Worm (Caenorhabditis elegans) whole organism, late embryonic: ENCODE data around the gene msp-56.
"Not testable (repeated sequence)": the region's sequence is repeated elsewhere in the genome, so short reads cannot be mapped to it uniquely, and the experiment has no call there.

Source experiments
- K02D7.2 ChIP-seq: sonication (generic microtip); optimal IDR thresholded peaks from 2 replicates; lab custom pipeline; 2017; ENCODE audit warnings: mild to moderate bottlenecking, missing genetic modification characterization, missing compliant biosample characterization
- ceh-24 ChIP-seq: sonication (generic microtip); optimal IDR thresholded peaks from 2 replicates; lab custom pipeline; 2016; ENCODE audit warnings: mild to moderate bottlenecking, missing genetic modification characterization, missing compliant biosample characterization
- ceh-9 ChIP-seq: sonication (generic microtip); optimal IDR thresholded peaks from 2 replicates; lab custom pipeline; 2016; ENCODE audit warnings: mild to moderate bottlenecking, missing genetic modification characterization, inconsistent platforms, missing compliant biosample characterization
- fax-1 ChIP-seq: sonication (generic microtip); optimal IDR thresholded peaks from 2 replicates; lab custom pipeline; 2016; ENCODE audit warnings: missing genotype, missing genetic modification characterization, missing compliant biosample characterization
- gmeb-2 ChIP-seq: sonication (generic microtip); optimal IDR thresholded peaks from 2 replicates; lab custom pipeline; 2016; ENCODE audit warnings: missing genetic modification characterization, inconsistent platforms, missing compliant biosample characterization
- lim-6 ChIP-seq: sonication (generic microtip); optimal IDR thresholded peaks from 2 replicates; lab custom pipeline; 2016; ENCODE audit warnings: missing genetic modification characterization, missing compliant biosample characterization
- nfya-1 ChIP-seq: sonication (generic microtip); optimal IDR thresholded peaks from 2 replicates; lab custom pipeline; 2017; ENCODE audit warnings: missing genetic modification characterization, mild to moderate bottlenecking, missing compliant biosample characterization, antibody characterized with exemption, moderate library complexity
- pha-4 ChIP-seq: fragments of 150-350 bp; optimal IDR thresholded peaks from 2 replicates; lab custom pipeline; 2018; ENCODE audit warnings: missing biosample characterization, missing genetic modification reagents, missing genetic modification characterization
- rnt-1 ChIP-seq: sonication (generic microtip); optimal IDR thresholded peaks from 2 replicates; lab custom pipeline; 2016; ENCODE audit warnings: missing genetic modification characterization, missing compliant biosample characterization
- tbx-2 ChIP-seq: sonication (generic microtip); optimal IDR thresholded peaks from 2 replicates; lab custom pipeline; 2016; ENCODE audit warnings: missing genetic modification characterization, missing compliant biosample characterization
- ztf-16 ChIP-seq: sonication (generic microtip); optimal IDR thresholded peaks from 2 replicates; lab custom pipeline; 2017; ENCODE audit warnings: missing genetic modification characterization, missing compliant biosample characterization

- TF ChIP-seq tbx-2, rnt-1, K02D7.2, nfya-1, ceh-24, ztf-16, ceh-9, gmeb-2, pha-4, lim-6, fax-1 (tag; lab: Kevin White, UChicago): not testable (repeated sequence)
These were observed 4.0 kb upstream of the msp-56 start, which contains the start of gene msp-10 for ce11 chrIV:9837349-9837748.
